Fruit fly (Drosophila melanogaster) whole organism, embryonic: ENCODE data around the gene CG9044.

Source experiments
- Bgb ChIP-seq: fragments of 200-800 bp; sonication (Bioruptor generic); IDR thresholded peaks from 2 replicates; pipeline ENCODE4 v1.3.6; 2022; ENCODE audit warnings: missing biosample characterization, missing genetic modification characterization; ENCODE audit not compliant: partially characterized antibody
- CG10147 ChIP-seq: fragments of 200-800 bp; sonication (Bioruptor generic); optimal IDR thresholded peaks from 2 replicates; lab custom pipeline; 2019; ENCODE audit warnings: missing biosample characterization, mild to moderate bottlenecking, missing genetic modification characterization, moderate library complexity
- CG1024 ChIP-seq: fragments of 200-800 bp; sonication (Bioruptor generic); IDR thresholded peaks from 2 replicates; pipeline ENCODE4 v1.3.6; 2022; ENCODE audit warnings: missing biosample characterization, missing genetic modification characterization
- CG12942 ChIP-seq: fragments of 200-800 bp; sonication (Bioruptor generic); optimal IDR thresholded peaks from 3 replicates; lab custom pipeline; 2016; ENCODE audit warnings: missing biosample characterization, missing genetic modification characterization
- CG13287 ChIP-seq: fragments of 200-800 bp; sonication (Bioruptor generic); IDR thresholded peaks from 2 replicates; pipeline ENCODE4 v1.3.6; 2022; ENCODE audit warnings: missing biosample characterization, missing genetic modification characterization; ENCODE audit not compliant: partially characterized antibody
- CG13775 ChIP-seq: fragments of 200-800 bp; sonication (Bioruptor generic); optimal IDR thresholded peaks from 3 replicates; lab custom pipeline; 2017; ENCODE audit warnings: missing biosample characterization, mild to moderate bottlenecking, missing genetic modification characterization
- CG14965 ChIP-seq: fragments of 200-800 bp; sonication (Bioruptor generic); optimal IDR thresholded peaks from 2 replicates; lab custom pipeline; 2016; ENCODE audit warnings: missing biosample characterization, missing genetic modification characterization, borderline replicate concordance
- CG1647 ChIP-seq: fragments of 200-800 bp; sonication (Bioruptor generic); optimal IDR thresholded peaks from 3 replicates; lab custom pipeline; 2016; ENCODE audit warnings: missing biosample characterization, missing genetic modification characterization
- CG16863 ChIP-seq: fragments of 200-800 bp; sonication (Bioruptor generic); optimal IDR thresholded peaks from 3 replicates; lab custom pipeline; 2016; ENCODE audit warnings: missing biosample characterization, missing genetic modification characterization
- CG18599 ChIP-seq: fragments of 200-800 bp; sonication (Bioruptor generic); optimal IDR thresholded peaks from 3 replicates; lab custom pipeline; 2017; ENCODE audit warnings: missing biosample characterization, missing genetic modification characterization, mild to moderate bottlenecking, moderate library complexity, missing genetic modification reagents
- CG2120 ChIP-seq: fragments of 200-800 bp; sonication (Bioruptor generic); optimal IDR thresholded peaks from 3 replicates; lab custom pipeline; 2016; ENCODE audit warnings: missing biosample characterization, missing genetic modification characterization
- CG42726 ChIP-seq: fragments of 200-800 bp; sonication (Bioruptor generic); IDR thresholded peaks from 2 replicates; pipeline ENCODE4 v1.3.6; 2022; ENCODE audit warnings: missing biosample characterization, missing genetic modification characterization; ENCODE audit not compliant: partially characterized antibody
- CG4282 ChIP-seq: fragments of 200-800 bp; sonication (Bioruptor generic); optimal IDR thresholded peaks from 2 replicates; lab custom pipeline; 2016; ENCODE audit warnings: missing biosample characterization, missing genetic modification characterization
- CG6175 ChIP-seq: fragments of 200-800 bp; sonication (Bioruptor generic); IDR thresholded peaks from 3 replicates; pipeline ENCODE4 v1.3.6; 2022; ENCODE audit warnings: missing biosample characterization, missing genetic modification characterization
- CG9932 ChIP-seq: fragments of 200-800 bp; sonication (Bioruptor generic); IDR thresholded peaks from 2 replicates; pipeline ENCODE4 v1.3.6; 2022; ENCODE audit warnings: missing biosample characterization, missing genetic modification characterization
- Chrac-16 ChIP-seq: fragments of 200-800 bp; sonication (Bioruptor generic); optimal IDR thresholded peaks from 3 replicates; lab custom pipeline; 2016; ENCODE audit warnings: missing biosample characterization, missing genetic modification characterization
- CkIIα-i1 ChIP-seq: fragments of 200-800 bp; sonication (Bioruptor generic); IDR thresholded peaks from 2 replicates; pipeline ENCODE4 v1.3.6; 2022; ENCODE audit warnings: missing biosample characterization, missing genetic modification characterization
- Dip3 ChIP-seq: fragments of 200-800 bp; sonication (Bioruptor generic); optimal IDR thresholded peaks from 3 replicates; lab custom pipeline; 2016; ENCODE audit warnings: missing biosample characterization, missing genetic modification characterization
- E2f1 ChIP-seq: fragments of 200-800 bp; sonication (Bioruptor generic); IDR thresholded peaks from 2 replicates; pipeline ENCODE4 v1.3.6; 2022; ENCODE audit warnings: missing biosample characterization, missing genetic modification characterization
- E2f2 ChIP-seq: fragments of 200-800 bp; sonication (Bioruptor generic); IDR thresholded peaks from 2 replicates; pipeline ENCODE4 v1.3.6; 2022; ENCODE audit warnings: missing biosample characterization, missing genetic modification characterization
- Myb ChIP-seq: fragments of 200-800 bp; sonication (Bioruptor generic); optimal IDR thresholded peaks from 2 replicates; lab custom pipeline; 2016; ENCODE audit warnings: missing biosample characterization, missing genetic modification characterization
- NfI ChIP-seq: fragments of 200-800 bp; sonication (Bioruptor generic); optimal IDR thresholded peaks from 3 replicates; lab custom pipeline; 2018; ENCODE audit warnings: missing biosample characterization, mild to moderate bottlenecking, missing genetic modification characterization, moderate library complexity
- Oli ChIP-seq: fragments of 200-800 bp; sonication (Bioruptor generic); optimal IDR thresholded peaks from 2 replicates; lab custom pipeline; 2018; ENCODE audit warnings: missing biosample characterization, mild to moderate bottlenecking, missing genetic modification characterization, moderate library complexity
- Stat92E ChIP-seq, 3 experiments: fragments of >200 bp in 2 of 3; fragments of 200-800 bp in 1 of 3; sonication (Bioruptor generic) in 1 of 3; optimal IDR thresholded peaks; 2 replicates each; lab custom pipeline; 2017 to 2019; ENCODE audit warnings: missing biosample characterization in 3 of 3, missing genetic modification characterization in 3 of 3, mild to moderate bottlenecking in 1 of 3, moderate library complexity in 1 of 3
- ato ChIP-seq: fragments of 200-800 bp; sonication (Bioruptor generic); IDR thresholded peaks from 2 replicates; pipeline ENCODE4 v1.3.6; 2022; ENCODE audit warnings: missing biosample characterization, missing genetic modification characterization; ENCODE audit not compliant: partially characterized antibody
- cad ChIP-seq: fragments of >200 bp; optimal IDR thresholded peaks from 2 replicates; lab custom pipeline; 2017; ENCODE audit warnings: missing biosample characterization, missing genetic modification characterization
- cwo ChIP-seq: fragments of 200-800 bp; sonication (Bioruptor generic); optimal IDR thresholded peaks from 3 replicates; lab custom pipeline; 2017; ENCODE audit warnings: missing biosample characterization, missing genetic modification characterization, mild to moderate bottlenecking, moderate library complexity, missing genetic modification reagents
- dmrt99B ChIP-seq: fragments of 200-800 bp; sonication (Bioruptor generic); optimal IDR thresholded peaks from 2 replicates; lab custom pipeline; 2018; ENCODE audit warnings: missing biosample characterization, mild to moderate bottlenecking, missing genetic modification characterization, moderate library complexity
- fd64A ChIP-seq: fragments of 200-800 bp; sonication (Bioruptor generic); optimal IDR thresholded peaks from 3 replicates; lab custom pipeline; 2018; ENCODE audit warnings: missing biosample characterization, mild to moderate bottlenecking, missing genetic modification characterization
- gsb-n ChIP-seq: fragments of 200-800 bp; sonication (Bioruptor generic); optimal IDR thresholded peaks from 3 replicates; lab custom pipeline; 2018; ENCODE audit warnings: missing biosample characterization, mild to moderate bottlenecking, missing genetic modification characterization
- hth ChIP-seq: fragments of >200 bp; optimal IDR thresholded peaks from 2 replicates; lab custom pipeline; 2017; ENCODE audit warnings: inconsistent platforms
- lola ChIP-seq, 3 experiments: fragments of >200 bp in 2 of 3; fragments of 200-800 bp in 1 of 3; sonication (Bioruptor generic) in 1 of 3; optimal IDR thresholded peaks; 2 replicates each; lab custom pipeline; 2017 to 2019; ENCODE audit warnings: missing biosample characterization in 3 of 3, missing genetic modification characterization in 3 of 3, mild to moderate bottlenecking in 1 of 3, moderate library complexity in 1 of 3
- otp ChIP-seq: fragments of 200-800 bp; sonication (Bioruptor generic); IDR thresholded peaks from 3 replicates; pipeline ENCODE4, ENCODE4 v1.3.6; 2022; ENCODE audit warnings: missing biosample characterization, missing genetic modification characterization
- pan ChIP-seq, 4 experiments: fragments of >200 bp in 3 of 4; fragments of 200-800 bp in 1 of 4; sonication (Bioruptor generic) in 1 of 4; optimal IDR thresholded peaks in 3 of 4; IDR thresholded peaks in 1 of 4; 2 replicates each; pipeline versions ENCODE4 v1.3.6 to Lab custom; 2017 to 2022; ENCODE audit warnings: missing biosample characterization in 2 of 4, missing genetic modification characterization in 2 of 4, mixed read lengths in 1 of 4
- peb ChIP-seq: fragments of 200-800 bp; sonication (Bioruptor generic); IDR thresholded peaks from 2 replicates; pipeline ENCODE4 v1.3.6; 2022; ENCODE audit warnings: missing biosample characterization, missing genetic modification characterization
- pita ChIP-seq: fragments of 200-800 bp; sonication (Bioruptor generic); optimal IDR thresholded peaks from 2 replicates; lab custom pipeline; 2017; ENCODE audit warnings: missing biosample characterization, mild to moderate bottlenecking, missing genetic modification characterization
- psq ChIP-seq: fragments of 200-800 bp; sonication (Bioruptor generic); optimal IDR thresholded peaks from 2 replicates; lab custom pipeline; 2017; ENCODE audit warnings: missing biosample characterization, missing genetic modification characterization
- sd ChIP-seq: fragments of 200-800 bp; sonication (Bioruptor generic); optimal IDR thresholded peaks from 3 replicates; lab custom pipeline; 2018; ENCODE audit warnings: missing biosample characterization, mild to moderate bottlenecking, missing genetic modification characterization, moderate library complexity
- tgo ChIP-seq: fragments of 200-800 bp; sonication (Bioruptor generic); IDR thresholded peaks from 3 replicates; pipeline ENCODE4 v1.3.6; 2022; ENCODE audit warnings: missing biosample characterization, missing genetic modification characterization
- ttk ChIP-seq: fragments of 200-800 bp; sonication (Bioruptor generic); IDR thresholded peaks from 2 replicates; pipeline ENCODE4 v2.1.2; 2022; ENCODE audit warnings: missing biosample characterization, missing genetic modification characterization
- twi ChIP-seq: fragments of 200-800 bp; optimal IDR thresholded peaks from 2 replicates; lab custom pipeline; 2019; ENCODE audit warnings: missing biosample characterization, mild to moderate bottlenecking, missing genetic modification characterization, moderate library complexity
- tx ChIP-seq: fragments of 200-800 bp; sonication (Bioruptor generic); optimal IDR thresholded peaks from 2 replicates; lab custom pipeline; 2016; ENCODE audit warnings: missing biosample characterization, missing genetic modification characterization
- usp ChIP-seq: fragments of >200 bp; optimal IDR thresholded peaks from 2 replicates; lab custom pipeline; 2017; ENCODE audit warnings: missing biosample characterization, missing genetic modification characterization
- vnd ChIP-seq: fragments of 200-800 bp; sonication (Bioruptor generic); IDR thresholded peaks from 3 replicates; pipeline ENCODE4 v1.3.6; 2022; ENCODE audit warnings: missing biosample characterization, missing genetic modification characterization; ENCODE audit not compliant: partially characterized antibody

CG9044 gene

DNA sequence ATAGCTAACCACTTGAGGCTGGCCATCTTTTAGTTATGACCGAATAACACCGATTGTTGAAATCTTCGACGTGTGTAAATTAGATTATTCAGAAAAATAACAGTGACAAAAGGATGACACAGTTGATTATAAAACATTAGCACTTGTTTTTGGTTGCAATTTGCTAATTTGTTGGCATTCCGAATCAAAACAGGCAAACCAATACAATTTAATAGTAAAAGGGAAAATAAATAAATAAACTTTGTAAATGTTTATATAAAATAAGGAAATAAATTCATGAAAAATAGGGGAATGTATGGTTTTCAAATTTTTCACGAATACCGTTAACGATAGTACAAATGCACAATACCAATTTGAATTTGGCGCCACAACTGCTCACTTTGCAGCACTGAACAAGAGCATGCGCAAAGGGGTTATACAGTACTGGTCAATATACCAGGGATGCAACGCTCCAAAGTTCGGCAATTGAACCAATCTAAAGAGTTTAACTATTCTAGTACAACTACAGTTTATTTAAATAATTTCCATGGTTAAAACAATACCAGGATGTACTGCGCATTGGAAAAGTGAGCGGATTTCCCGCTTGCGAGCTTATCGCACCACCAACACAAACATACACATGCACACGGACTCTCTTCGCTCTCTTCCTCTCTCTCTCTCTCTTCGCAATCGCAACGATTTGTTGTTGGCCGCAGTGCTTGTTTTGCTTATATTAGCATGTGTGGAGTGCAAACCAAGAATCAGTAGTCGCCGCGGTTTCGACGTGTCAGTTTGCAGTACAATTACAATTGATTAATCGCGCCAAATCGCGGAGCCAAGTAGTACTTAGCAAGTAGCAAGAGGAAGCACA, 5.8 kb upstream of the CG9044 start, which contains the start of the genes Sfp26Ad and Gpdh1 (continued):
- TF ChIP-seq CG14965 (GFP tag; lab: Kevin White, UChicago): peak; percentile 27
- peak; percentile 26 for TF ChIP-seq twi
- TF ChIP-seq psq (GFP tag; lab: Kevin White, UChicago): peak; percentile 61
- TF ChIP-seq CkIIα-i1: no peak
- TF ChIP-seq CG4282 (GFP tag; lab: Kevin White, UChicago): peak; percentile 62
- TF ChIP-seq Stat92E (GFP tag; optimal IDR thresholded peaks at IDR 0.05; lab: Kevin White, UChicago): no peak
- TF ChIP-seq cwo: peak; percentile 68
- TF ChIP-seq CG10147: peak; percentile 52
- TF ChIP-seq Oli (tag; lab: Kevin White, UChicago): peak; percentile 22
- TF ChIP-seq lola (GFP tag; optimal IDR thresholded peaks at IDR 0.05; lab: Kevin White, UChicago): peak in 1 of 3 experiments; percentile 40
- TF ChIP-seq Bgb (GFP tag; lab: Robert Waterston, UW): peak; percentile 49; the same call in 1 of the 2 replicates
- peak; percentile 55 for TF ChIP-seq dmrt99B (tag; lab: Kevin White, UChicago)
- TF ChIP-seq Dip3 (GFP tag; lab: Kevin White, UChicago): peak; percentile 83
- peak; percentile 61 for TF ChIP-seq gsb-n (tag; lab: Kevin White, UChicago)
- TF ChIP-seq vnd (GFP tag; lab: Robert Waterston, UW): no peak
- TF ChIP-seq fd64A (GFP tag; lab: Kevin White, UChicago): peak; percentile 12
- no peak for TF ChIP-seq pan (optimal IDR thresholded peaks at IDR 0.05; lab: Kevin White, UChicago)
- TF ChIP-seq pan (GFP tag; optimal IDR thresholded peaks at IDR 0.05 in 1 of 2, IDR thresholded peaks at IDR 0.05 in 1 of 2): peak in 1 of 2 experiments; percentile 63
- TF ChIP-seq E2f1 (GFP tag; lab: Robert Waterston, UW): peak; percentile 58; the same call in 1 of the 2 replicates

DNA sequence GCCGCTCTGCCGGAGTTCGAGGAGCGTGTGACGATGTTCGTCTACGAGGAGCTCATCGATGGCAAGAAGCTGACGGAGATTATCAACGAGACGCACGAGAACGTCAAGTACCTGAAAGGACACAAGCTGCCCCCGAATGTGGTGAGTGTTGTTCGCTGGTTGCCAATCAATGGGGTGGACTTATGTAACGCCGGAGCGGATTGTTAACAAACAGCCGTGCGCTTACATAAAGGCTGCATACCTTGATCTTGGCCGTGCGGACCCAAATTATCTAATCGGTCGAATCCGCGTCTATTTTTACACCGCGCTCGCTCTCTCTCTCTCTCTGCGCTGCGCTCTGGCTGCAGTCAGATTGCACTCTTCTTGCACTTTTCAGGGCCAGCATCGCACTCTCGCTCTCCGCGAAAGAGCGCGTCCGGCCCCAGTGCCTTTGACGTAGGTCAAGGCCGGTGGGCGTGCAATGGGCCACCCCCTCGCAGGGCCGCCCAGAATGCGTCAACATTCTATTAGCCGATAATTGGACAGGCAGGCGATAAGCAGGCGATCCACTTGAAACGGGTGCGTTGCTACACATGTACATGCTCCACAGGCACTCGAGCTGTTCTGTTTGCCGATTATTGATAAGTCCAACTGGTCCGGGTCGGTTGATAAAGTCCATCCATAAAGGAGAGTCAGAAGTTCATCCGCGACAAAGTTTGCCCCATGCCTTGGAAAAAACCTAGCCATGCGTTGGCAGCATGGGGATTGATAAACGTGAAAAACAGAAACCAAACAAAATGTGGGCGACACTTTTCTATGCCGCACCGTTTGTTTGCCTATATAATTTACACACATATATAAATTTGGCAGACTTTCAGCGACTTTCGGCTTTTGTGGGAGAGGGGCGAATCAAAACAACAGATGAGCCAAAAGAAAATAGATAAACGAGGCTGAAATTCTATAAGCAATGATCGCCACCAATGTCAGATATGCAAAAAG, 4.7 kb upstream of the CG9044 start:
- no peak for TF ChIP-seq CG2120 (GFP tag; lab: Kevin White, UChicago)
- no peak for TF ChIP-seq peb (GFP tag; lab: Robert Waterston, UW)
- no peak for TF ChIP-seq ttk (GFP tag; lab: Robert Waterston, UW)
- no peak for TF ChIP-seq Bgb (GFP tag; lab: Robert Waterston, UW)
- TF ChIP-seq pita (GFP tag; lab: Kevin White, UChicago): no peak
- no peak for TF ChIP-seq CG6175 (GFP tag; lab: Robert Waterston, UW)
- TF ChIP-seq CG9932 (GFP tag; lab: Robert Waterston, UW): no peak
- no peak for TF ChIP-seq CG1024 (GFP tag; lab: Robert Waterston, UW)
- TF ChIP-seq CG12942: no peak
- no peak for TF ChIP-seq Chrac-16 (GFP tag; lab: Kevin White, UChicago)
- TF ChIP-seq CG42726 (GFP tag; lab: Robert Waterston, UW): 0 out of 2 replicates have a peak, but pooled peaks have one; percentile 53
- TF ChIP-seq sd (tag; lab: Kevin White, UChicago): peak; percentile 86
- no peak for TF ChIP-seq CG1647
- no peak for TF ChIP-seq usp (GFP tag; lab: Kevin White, UChicago)
- TF ChIP-seq cad (GFP tag; lab: Kevin White, UChicago): peak; percentile 32
- TF ChIP-seq CG13287 (GFP tag; lab: Robert Waterston, UW): no peak
- TF ChIP-seq tx (GFP tag; lab: Kevin White, UChicago): no peak
- no peak for TF ChIP-seq CG13775 (GFP tag; lab: Kevin White, UChicago)
- TF ChIP-seq NfI (GFP tag; lab: Kevin White, UChicago): no peak
- TF ChIP-seq Myb (GFP tag; lab: Kevin White, UChicago): no peak
- no peak for TF ChIP-seq CG18599
- TF ChIP-seq ato (GFP tag; lab: Robert Waterston, UW): peak; percentile 27; the same call in 1 of the 2 replicates
- no peak for TF ChIP-seq CG16863 (GFP tag; lab: Kevin White, UChicago)
- 0 out of 3 replicates have a peak, but pooled peaks have one; percentile 18 for TF ChIP-seq otp (GFP tag; lab: Robert Waterston, UW)
- TF ChIP-seq hth (lab: Kevin White, UChicago): no peak
- no peak for TF ChIP-seq tgo (GFP tag; lab: Robert Waterston, UW)
- peak; percentile 38; the same call in 1 of the 2 replicates for TF ChIP-seq E2f2 (GFP tag; lab: Robert Waterston, UW)
